Fruit fly (Drosophila melanogaster) whole organism, embryonic: ENCODE data around the gene CG13796.

Experiments used
- Ada2b ChIP-seq: fragments of 200-800 bp; sonication (Bioruptor generic); IDR thresholded peaks from 2 replicates; pipeline ENCODE4 v1.3.6; 2022; ENCODE audit warnings: missing biosample characterization, missing genetic modification characterization
- Bdp1 ChIP-seq: fragments of 200-800 bp; sonication (Bioruptor generic); optimal IDR thresholded peaks from 3 replicates; lab custom pipeline; 2016; ENCODE audit warnings: missing biosample characterization, missing genetic modification characterization
- Blimp-1 ChIP-seq: fragments of 200-800 bp; sonication (Bioruptor generic); optimal IDR thresholded peaks from 3 replicates; lab custom pipeline; 2018; ENCODE audit warnings: missing biosample characterization, missing genetic modification characterization, mild to moderate bottlenecking, moderate library complexity, missing genetic modification reagents
- CG1024 ChIP-seq: fragments of 200-800 bp; sonication (Bioruptor generic); IDR thresholded peaks from 2 replicates; pipeline ENCODE4 v1.3.6; 2022; ENCODE audit warnings: missing biosample characterization, missing genetic modification characterization
- CG10431 ChIP-seq: fragments of 200-800 bp; sonication (Bioruptor generic); optimal IDR thresholded peaks from 3 replicates; lab custom pipeline; 2018; ENCODE audit warnings: missing biosample characterization, mild to moderate bottlenecking, missing genetic modification characterization
- CG10654 ChIP-seq: fragments of 200-800 bp; sonication (Bioruptor generic); optimal IDR thresholded peaks from 2 replicates; lab custom pipeline; 2016; ENCODE audit warnings: missing biosample characterization, missing genetic modification characterization
- CG10959 ChIP-seq: fragments of 200-800 bp; sonication (Bioruptor generic); IDR thresholded peaks from 2 replicates; pipeline ENCODE4 v1.3.6; 2022; ENCODE audit warnings: missing biosample characterization, missing genetic modification characterization
- CG11085 ChIP-seq: fragments of 200-800 bp; sonication (Bioruptor generic); IDR thresholded peaks from 2 replicates; pipeline ENCODE4 v1.3.6; 2022; ENCODE audit warnings: missing biosample characterization, missing genetic modification characterization
- CG11398 ChIP-seq: fragments of 200-800 bp; sonication (Bioruptor generic); optimal IDR thresholded peaks from 2 replicates; lab custom pipeline; 2016; ENCODE audit warnings: missing biosample characterization, missing genetic modification characterization
- CG11560 ChIP-seq: fragments of 200-800 bp; sonication (Bioruptor generic); IDR thresholded peaks from 3 replicates; pipeline ENCODE4 v1.3.6; 2022; ENCODE audit warnings: missing biosample characterization, missing genetic modification characterization
- CG11723 ChIP-seq: fragments of 200-800 bp; sonication (Bioruptor generic); optimal IDR thresholded peaks from 2 replicates; lab custom pipeline; 2017; ENCODE audit warnings: missing biosample characterization, mild to moderate bottlenecking, missing genetic modification characterization
- CG1233 ChIP-seq: fragments of 200-800 bp; sonication (Bioruptor generic); optimal IDR thresholded peaks from 4 replicates; lab custom pipeline; 2018; ENCODE audit warnings: missing biosample characterization, mild to moderate bottlenecking, missing genetic modification characterization
- CG12659 ChIP-seq: fragments of 200-800 bp; sonication (Bioruptor generic); optimal IDR thresholded peaks from 3 replicates; lab custom pipeline; 2017; ENCODE audit warnings: mild to moderate bottlenecking, missing biosample characterization, missing genetic modification reagents, missing genetic modification characterization
- CG13296 ChIP-seq: fragments of 200-800 bp; sonication (Bioruptor generic); optimal IDR thresholded peaks from 3 replicates; lab custom pipeline; 2018; ENCODE audit warnings: missing biosample characterization, mild to moderate bottlenecking, missing genetic modification characterization
- CG14667 ChIP-seq: fragments of 200-800 bp; sonication (Bioruptor generic); IDR thresholded peaks from 2 replicates; pipeline ENCODE4 v1.3.6; 2022; ENCODE audit warnings: missing biosample characterization, missing genetic modification characterization
- CG15514 ChIP-seq: fragments of 200-800 bp; sonication (Bioruptor generic); optimal IDR thresholded peaks from 3 replicates; lab custom pipeline; 2017; ENCODE audit warnings: missing biosample characterization, missing genetic modification characterization, mild to moderate bottlenecking, moderate library complexity, missing genetic modification reagents
- CG15601 ChIP-seq: fragments of 200-800 bp; sonication (Bioruptor generic); optimal IDR thresholded peaks from 3 replicates; lab custom pipeline; 2019; ENCODE audit warnings: missing biosample characterization, mild to moderate bottlenecking, missing genetic modification characterization, moderate library complexity
- CG2120 ChIP-seq: fragments of 200-800 bp; sonication (Bioruptor generic); optimal IDR thresholded peaks from 3 replicates; lab custom pipeline; 2016; ENCODE audit warnings: missing biosample characterization, missing genetic modification characterization
- CG3281 ChIP-seq: fragments of 200-800 bp; sonication (Bioruptor generic); optimal IDR thresholded peaks from 3 replicates; lab custom pipeline; 2017; ENCODE audit warnings: missing biosample characterization, mild to moderate bottlenecking, missing genetic modification characterization
- CG33557 ChIP-seq: fragments of 200-800 bp; sonication (Bioruptor generic); optimal IDR thresholded peaks from 2 replicates; lab custom pipeline; 2019; ENCODE audit warnings: missing biosample characterization, mild to moderate bottlenecking, missing genetic modification characterization, moderate library complexity
- CG34422 ChIP-seq: fragments of 200-800 bp; sonication (Bioruptor generic); IDR thresholded peaks from 3 replicates; pipeline ENCODE4 v1.3.6; 2022; ENCODE audit warnings: missing biosample characterization, missing genetic modification characterization
- CG6254 ChIP-seq: fragments of 200-800 bp; sonication (Bioruptor generic); optimal IDR thresholded peaks from 3 replicates; lab custom pipeline; 2017; ENCODE audit warnings: mild to moderate bottlenecking, missing biosample characterization, missing genetic modification reagents, missing genetic modification characterization
- CG9817 ChIP-seq: fragments of 200-800 bp; sonication (Bioruptor generic); optimal IDR thresholded peaks from 2 replicates; lab custom pipeline; 2018; ENCODE audit warnings: missing biosample characterization, mild to moderate bottlenecking, missing genetic modification characterization, moderate library complexity
- Gsc ChIP-seq: fragments of 200-800 bp; sonication (Bioruptor generic); IDR thresholded peaks from 2 replicates; pipeline ENCODE4 v1.3.6; 2022; ENCODE audit warnings: missing biosample characterization, missing genetic modification characterization
- HmgZ ChIP-seq: fragments of 200-800 bp; sonication (Bioruptor generic); optimal IDR thresholded peaks from 2 replicates; lab custom pipeline; 2018; ENCODE audit warnings: missing biosample characterization, mild to moderate bottlenecking, missing genetic modification characterization
- Med ChIP-seq: fragments of 200-800 bp; sonication (Bioruptor generic); peaks from one replicate; lab custom pipeline; 2016; ENCODE audit warnings: missing biosample characterization, missing genetic modification characterization, mild to moderate bottlenecking, inconsistent platforms, moderate library complexity
- Mrtf ChIP-seq: fragments of 200-800 bp; sonication (Bioruptor generic); IDR thresholded peaks from 3 replicates; pipeline ENCODE4 v1.3.6; 2022; ENCODE audit warnings: missing biosample characterization, missing genetic modification characterization
- Oli ChIP-seq: fragments of 200-800 bp; sonication (Bioruptor generic); optimal IDR thresholded peaks from 2 replicates; lab custom pipeline; 2018; ENCODE audit warnings: missing biosample characterization, mild to moderate bottlenecking, missing genetic modification characterization, moderate library complexity
- Vsx1 ChIP-seq: fragments of 200-800 bp; sonication (Bioruptor generic); optimal IDR thresholded peaks from 2 replicates; lab custom pipeline; 2017; ENCODE audit warnings: missing biosample characterization, mild to moderate bottlenecking, missing genetic modification characterization, missing genetic modification reagents
- bab2 ChIP-seq: fragments of 200-800 bp; sonication (Bioruptor generic); optimal IDR thresholded peaks from 2 replicates; lab custom pipeline; 2016; ENCODE audit warnings: missing biosample characterization, missing genetic modification characterization
- crc ChIP-seq: fragments of 200-800 bp; sonication (Bioruptor generic); optimal IDR thresholded peaks from 2 replicates; lab custom pipeline; 2016; ENCODE audit warnings: missing biosample characterization, missing genetic modification characterization
- cwo ChIP-seq: fragments of 200-800 bp; sonication (Bioruptor generic); optimal IDR thresholded peaks from 3 replicates; lab custom pipeline; 2017; ENCODE audit warnings: missing biosample characterization, missing genetic modification characterization, mild to moderate bottlenecking, moderate library complexity, missing genetic modification reagents
- dimm ChIP-seq: fragments of 200-800 bp; sonication (Bioruptor generic); IDR thresholded peaks from 2 replicates; pipeline ENCODE4 v1.3.6; 2022; ENCODE audit warnings: missing biosample characterization, missing genetic modification characterization
- ftz-f1 ChIP-seq: fragments of 200-800 bp; sonication (Bioruptor generic); optimal IDR thresholded peaks from 2 replicates; lab custom pipeline; 2016; ENCODE audit warnings: missing biosample characterization, missing genetic modification characterization
- hkb ChIP-seq, 2 experiments: fragments of 200-800 bp in 1 of 2; fragments of >200 bp in 1 of 2; sonication (Bioruptor generic) in 1 of 2; IDR thresholded peaks in 1 of 2; optimal IDR thresholded peaks in 1 of 2; 2 replicates each; pipeline versions ENCODE4 v1.3.6 to Lab custom; 2017 to 2022; ENCODE audit warnings: missing biosample characterization in 1 of 2, missing genetic modification characterization in 1 of 2
- insv ChIP-seq, 2 experiments: fragments of 200-800 bp; sonication (Bioruptor generic); optimal IDR thresholded peaks; 3 replicates each; lab custom pipeline; 2016 to 2018; ENCODE audit warnings: missing biosample characterization in 2 of 2, missing genetic modification characterization in 2 of 2
- ken ChIP-seq: fragments of 200-800 bp; sonication (Bioruptor generic); IDR thresholded peaks from 3 replicates; pipeline ENCODE4 v1.3.6; 2022; ENCODE audit warnings: missing biosample characterization, missing genetic modification characterization
- kni ChIP-seq: fragments of 200-800 bp; sonication (Bioruptor generic); optimal IDR thresholded peaks from 3 replicates; lab custom pipeline; 2017; ENCODE audit warnings: mild to moderate bottlenecking, missing biosample characterization, missing genetic modification reagents, missing genetic modification characterization
- lab ChIP-seq: fragments of 200-800 bp; sonication (Bioruptor generic); optimal IDR thresholded peaks from 3 replicates; lab custom pipeline; 2017; ENCODE audit warnings: missing biosample characterization, missing genetic modification characterization, mild to moderate bottlenecking, moderate library complexity, missing genetic modification reagents
- oc ChIP-seq: fragments of 200-800 bp; sonication (Bioruptor generic); optimal IDR thresholded peaks from 2 replicates; lab custom pipeline; 2018; ENCODE audit warnings: missing biosample characterization, mild to moderate bottlenecking, missing genetic modification characterization, moderate library complexity
- phol ChIP-seq: fragments of 200-800 bp; sonication (Bioruptor generic); optimal IDR thresholded peaks from 3 replicates; lab custom pipeline; 2018; ENCODE audit warnings: missing biosample characterization, mild to moderate bottlenecking, missing genetic modification characterization, moderate library complexity
- pum ChIP-seq: fragments of 200-800 bp; sonication (Bioruptor generic); optimal IDR thresholded peaks from 2 replicates; lab custom pipeline; 2016; ENCODE audit warnings: missing biosample characterization, missing genetic modification characterization
- sima ChIP-seq: fragments of 200-800 bp; sonication (Bioruptor generic); optimal IDR thresholded peaks from 2 replicates; lab custom pipeline; 2016; ENCODE audit warnings: missing biosample characterization, missing genetic modification characterization
- so ChIP-seq: fragments of 200-800 bp; sonication (Bioruptor generic); IDR thresholded peaks from 3 replicates; pipeline ENCODE4 v1.3.6; 2022; ENCODE audit warnings: missing biosample characterization, missing genetic modification characterization
- tna ChIP-seq: fragments of 200-800 bp; sonication (Bioruptor generic); IDR thresholded peaks from 2 replicates; pipeline ENCODE4 v1.3.6; 2022; ENCODE audit warnings: missing biosample characterization, missing genetic modification characterization; ENCODE audit not compliant: partially characterized antibody
- trh ChIP-seq: fragments of 200-800 bp; sonication (Bioruptor generic); optimal IDR thresholded peaks from 2 replicates; lab custom pipeline; 2016; ENCODE audit warnings: missing biosample characterization, missing genetic modification characterization
- tx ChIP-seq: fragments of 200-800 bp; sonication (Bioruptor generic); optimal IDR thresholded peaks from 2 replicates; lab custom pipeline; 2016; ENCODE audit warnings: missing biosample characterization, missing genetic modification characterization

Gene CG13796

dm6 chr2L:7703534-7703933, 28.9 kb downstream of the CG13796 start (continued):
- TF ChIP-seq pum (GFP tag; lab: Kevin White, UChicago) (no peak), CG9817 (tag; lab: Kevin White, UChicago) (peak; percentile 45), Oli (tag; lab: Kevin White, UChicago) (peak; percentile 26), lab (GFP tag; lab: Kevin White, UChicago) (peak; percentile 23), CG33557 (GFP tag; lab: Kevin White, UChicago) (no peak), Bdp1 (no peak)

- TF ChIP-seq CG11398 (GFP tag; lab: Kevin White, UChicago) (no peak), CG1233 (GFP tag; lab: Kevin White, UChicago) (no peak), kni (no peak), cwo (GFP tag; lab: Kevin White, UChicago) (no peak), tna (no peak), CG15601 (tag; lab: Kevin White, UChicago) (peak; percentile 23), CG12659 (GFP tag; lab: Kevin White, UChicago) (peak; percentile 13), bab2 (GFP tag; lab: Kevin White, UChicago) (peak; percentile 24), CG10654 (GFP tag; lab: Kevin White, UChicago) (no peak), so (0 out of 3 replicates have a peak, but pooled peaks have one; percentile 9), crc (no peak), Gsc (GFP tag; lab: Robert Waterston, UW) (no peak), Ada2b (GFP tag; lab: Robert Waterston, UW) (peak; percentile 23; the same call in 1 of the 2 replicates), CG11723 (GFP tag; lab: Kevin White, UChicago) (no peak), phol (tag; lab: Kevin White, UChicago) (no peak), ken (GFP tag; lab: Robert Waterston, UW) (no peak), CG2120 (GFP tag; lab: Kevin White, UChicago) (peak; percentile 74), CG11085 (GFP tag; lab: Robert Waterston, UW) (no peak), CG11560 (tag; lab: Robert Waterston, UW) (no peak), Mrtf (GFP tag; lab: Robert Waterston, UW) (no peak), dimm (no peak), CG13296 (GFP tag; lab: Kevin White, UChicago) (no peak), trh (no peak), sima (no peak), CG1024 (no peak), hkb (optimal IDR thresholded peaks at IDR 0.05; lab: Kevin White, UChicago) (no peak), hkb (GFP tag; IDR thresholded peaks at IDR 0.05; lab: Robert Waterston, UW) (no peak), ftz-f1 (GFP tag; lab: Kevin White, UChicago) (no peak), insv (GFP tag; optimal IDR thresholded peaks at IDR 0.05; lab: Kevin White, UChicago) (no peak), Blimp-1 (GFP tag; lab: Kevin White, UChicago) (peak; percentile 27), CG3281 (GFP tag; lab: Kevin White, UChicago) (no peak), Vsx1 (no peak), HmgZ (tag; lab: Kevin White, UChicago) (peak; percentile 10), CG10959 (GFP tag; lab: Robert Waterston, UW) (no peak), CG6254 (GFP tag; lab: Kevin White, UChicago) (no peak), oc (tag; lab: Kevin White, UChicago) (peak; percentile 50), CG34422 (GFP tag; lab: Robert Waterston, UW) (no peak), Med (GFP tag; lab: Kevin White, UChicago) (peak; percentile 92), CG10431 (GFP tag; lab: Kevin White, UChicago) (no peak), tx (no peak), CG15514 (peak; percentile 33), CG14667 (GFP tag; lab: Robert Waterston, UW) (no peak)
Measured at dm6 chr2L:7702383-7703188, 29.9 kb downstream of the CG13796 start, which contains the start of gene Tep3. Gene Tep3 (plus strand): TSS chr2L:7702805.
